Fruit fly (Drosophila melanogaster) whole organism: ENCODE results near the gene CG33110.

Experiments
- pan ChIP-seq: fragments of >200 bp; optimal IDR thresholded peaks from 2 replicates; lab custom pipeline; 2017
- psq ChIP-seq: fragments of >200 bp; optimal IDR thresholded peaks from 2 replicates; lab custom pipeline; 2017
- usp ChIP-seq: fragments of >200 bp; optimal IDR thresholded peaks from 2 replicates; lab custom pipeline; 2017; ENCODE audit warnings: missing biosample characterization, missing genetic modification characterization, mixed read lengths

DNA sequence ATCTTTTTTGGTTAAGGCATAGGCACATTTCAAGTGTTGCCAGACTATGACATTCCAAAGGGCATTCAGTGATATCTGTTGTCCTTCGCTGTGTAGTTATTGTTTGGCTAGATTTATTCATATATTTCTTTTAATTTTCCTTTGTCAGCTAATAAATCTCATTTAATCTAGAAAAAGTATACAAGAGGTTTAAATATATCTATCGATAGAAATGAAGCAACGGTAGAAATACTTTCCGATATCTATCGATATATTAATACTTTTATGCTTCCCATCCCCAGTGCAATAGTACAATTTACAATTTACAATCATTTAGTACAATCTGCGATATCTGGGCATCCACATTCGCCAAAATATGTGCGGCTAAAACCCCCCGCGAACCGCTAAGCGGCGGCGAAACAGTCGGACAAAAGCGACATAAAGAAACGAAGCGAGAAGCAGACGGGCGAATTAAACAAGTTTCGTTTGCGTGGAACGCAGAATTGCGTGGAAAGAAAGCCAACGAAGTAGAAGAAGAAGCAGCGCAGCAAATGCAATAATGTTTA is 17.5 kb downstream of the CG33110 start, which contains the start of gene Efa6:
- no peak for TF ChIP-seq pan
- no peak for TF ChIP-seq psq (lab: Kevin White, UChicago)
- TF ChIP-seq usp: no peak
